2 worm cellular contexts compared by ENCODE assay signal in the genomic region with DNA sequence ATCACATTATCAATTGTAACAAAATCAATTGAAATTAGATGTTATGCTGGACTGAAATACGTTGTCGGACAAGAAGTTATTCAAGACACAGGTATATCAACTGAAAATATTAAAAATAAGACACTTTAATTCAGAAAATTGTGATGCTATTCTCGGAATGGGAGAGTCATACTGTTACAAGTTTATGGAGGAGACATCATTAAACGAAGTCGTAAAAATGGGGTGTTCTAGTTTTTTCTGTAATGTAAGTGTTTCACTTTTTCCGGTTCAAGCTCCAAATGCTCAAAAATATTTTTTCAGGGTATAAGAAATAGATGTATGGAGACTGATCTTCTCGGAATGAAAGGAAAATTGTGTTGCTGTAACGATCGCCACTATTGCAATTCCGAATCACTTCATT.
A peak's percentile ranks its signal among the peaks of the same experiment; 100 is the strongest.
TF ChIP-seq lines count a peak whose summit lies in the region.

A gene (plus strand): TSS at position 301 of the 400 bp plus-strand sequence.

TF ChIP-seq in whole organism, L3 larva, 47 proteins besides CTCF, POLR2A, EP300 and RAD21:
- TF ChIP-seq nhr-77 (tag; optimal IDR thresholded peaks at IDR 0.05; lab: Kevin White, UChicago) (no peak), snpc-4 (tag; optimal IDR thresholded peaks at IDR 0.05; lab: Kevin White, UChicago) (no peak), tbx-2 (tag; optimal IDR thresholded peaks at IDR 0.05; lab: Kevin White, UChicago) (no peak), elt-2 (tag; optimal IDR thresholded peaks at IDR 0.05; lab: Kevin White, UChicago) (peak; percentile 5), elt-3 (tag; optimal IDR thresholded peaks at IDR 0.05; lab: Kevin White, UChicago) (no peak)

TF ChIP-seq in whole organism, L4 larva, 104 proteins besides CTCF, POLR2A, EP300 and RAD21:
- TF ChIP-seq fos-1 (tag; optimal IDR thresholded peaks at IDR 0.05; lab: Kevin White, UChicago), result no peak
- TF ChIP-seq unc-62 (GFP tag; optimal IDR thresholded peaks at IDR 0.05 in 1 of 2; lab: Kevin White, UChicago), result peak in 1 of 2 experiments; percentile 39
- no peak for TF ChIP-seq unc-62 (tag; optimal IDR thresholded peaks at IDR 0.05; lab: Kevin White, UChicago)
- TF ChIP-seq aha-1 (tag; lab: Kevin White, UChicago), result peak; percentile 14
